Worm (Caenorhabditis elegans) whole organism, L4/young adult: ENCODE data around the gene Y53F4B.21.

Experiments used
- dao-5 ChIP-seq: sonication (generic microtip); optimal IDR thresholded peaks from 2 replicates; lab custom pipeline; 2016; ENCODE audit warnings: missing genotype, missing genetic modification characterization, moderate library complexity, missing compliant biosample characterization
- him-1 ChIP-seq: sonication (generic microtip); optimal IDR thresholded peaks from 2 replicates; lab custom pipeline; 2016; ENCODE audit warnings: missing genotype, missing genetic modification reagents, missing genetic modification characterization, missing compliant biosample characterization

DNA sequence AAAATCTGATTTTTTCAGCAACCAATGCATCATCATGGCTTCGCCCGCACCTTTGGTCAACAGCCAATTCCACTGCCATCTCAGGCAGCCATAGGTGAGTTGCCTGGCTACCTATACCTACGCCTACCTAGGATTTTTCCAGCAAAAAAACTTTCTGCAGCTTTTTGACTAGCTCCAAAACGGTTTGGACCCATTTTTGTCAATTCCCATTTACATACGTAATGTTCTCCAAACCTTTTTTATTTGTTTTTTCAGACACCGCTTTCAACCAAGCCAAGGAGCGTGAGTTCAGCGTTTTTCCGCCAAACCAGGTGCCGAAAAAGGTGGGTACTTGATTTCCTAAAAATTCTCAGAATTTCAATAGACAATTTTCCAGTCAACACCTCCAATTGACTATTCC is 53.7 kb downstream of the Y53F4B.21 start:
- TF ChIP-seq him-1 (no peak), dao-5 (no peak)
